Fruit fly (Drosophila melanogaster) whole organism, prepupa: ENCODE measurements around the gene spi.

Source experiments
- CG10631 ChIP-seq: fragments of 200-800 bp; sonication (Bioruptor generic); optimal IDR thresholded peaks from 2 replicates; lab custom pipeline; 2016; ENCODE audit warnings: missing biosample characterization, missing genetic modification characterization
- CG10669 ChIP-seq: fragments of 200-800 bp; sonication (Bioruptor generic); optimal IDR thresholded peaks from 3 replicates; lab custom pipeline; 2018; ENCODE audit warnings: missing biosample characterization, mild to moderate bottlenecking, missing genetic modification characterization, moderate library complexity
- CG11762 ChIP-seq: fragments of 200-800 bp; sonication (Bioruptor generic); optimal IDR thresholded peaks from 3 replicates; lab custom pipeline; 2016; ENCODE audit warnings: missing biosample characterization, missing genetic modification characterization; ENCODE audit not compliant: insufficient read depth
- CG11902 ChIP-seq: fragments of 200-800 bp; sonication (Bioruptor generic); optimal IDR thresholded peaks from 3 replicates; lab custom pipeline; 2016; ENCODE audit warnings: missing biosample characterization, missing genetic modification characterization
- CG15336 ChIP-seq: fragments of 200-800 bp; sonication (Bioruptor generic); IDR thresholded peaks from 2 replicates; pipeline ENCODE4 v1.3.6; 2022; ENCODE audit warnings: missing biosample characterization, missing genetic modification characterization
- CG1621 ChIP-seq: fragments of 200-800 bp; sonication (Bioruptor generic); optimal IDR thresholded peaks from 3 replicates; lab custom pipeline; 2018; ENCODE audit warnings: missing biosample characterization, mild to moderate bottlenecking, missing genetic modification characterization
- CG16779 ChIP-seq: fragments of 200-800 bp; sonication (Bioruptor generic); optimal IDR thresholded peaks from 3 replicates; lab custom pipeline; 2017; ENCODE audit warnings: missing biosample characterization, mild to moderate bottlenecking, missing genetic modification characterization
- CG32006 ChIP-seq: fragments of 200-800 bp; sonication (Bioruptor generic); optimal IDR thresholded peaks from 3 replicates; lab custom pipeline; 2017; ENCODE audit warnings: missing biosample characterization, mild to moderate bottlenecking, missing genetic modification characterization
- CG34406 ChIP-seq: fragments of 200-800 bp; sonication (Bioruptor generic); optimal IDR thresholded peaks from 3 replicates; lab custom pipeline; 2016; ENCODE audit warnings: missing biosample characterization, missing genetic modification characterization
- CG3919 ChIP-seq: fragments of 200-800 bp; sonication (Bioruptor generic); optimal IDR thresholded peaks from 3 replicates; lab custom pipeline; 2016; ENCODE audit warnings: missing biosample characterization, missing genetic modification characterization
- CG4318 ChIP-seq: fragments of 200-800 bp; sonication (Bioruptor generic); optimal IDR thresholded peaks from 3 replicates; lab custom pipeline; 2017; ENCODE audit warnings: missing biosample characterization, mild to moderate bottlenecking, missing genetic modification characterization
- CG6276 ChIP-seq: fragments of 200-800 bp; sonication (Bioruptor generic); optimal IDR thresholded peaks from 2 replicates; lab custom pipeline; 2017; ENCODE audit warnings: missing biosample characterization, mild to moderate bottlenecking, missing genetic modification characterization
- CG6808 ChIP-seq: fragments of 200-800 bp; sonication (Bioruptor generic); optimal IDR thresholded peaks from 3 replicates; lab custom pipeline; 2017; ENCODE audit warnings: missing biosample characterization, missing genetic modification characterization, mild to moderate bottlenecking, moderate library complexity, missing genetic modification reagents
- CG6854 ChIP-seq: fragments of 200-800 bp; sonication (Bioruptor generic); optimal IDR thresholded peaks from 2 replicates; lab custom pipeline; 2017; ENCODE audit warnings: missing biosample characterization, mild to moderate bottlenecking, missing genetic modification characterization
- CG7368 ChIP-seq: fragments of 200-800 bp; sonication (Bioruptor generic); optimal IDR thresholded peaks from 3 replicates; lab custom pipeline; 2016; ENCODE audit warnings: missing biosample characterization, missing genetic modification characterization
- CG8119 ChIP-seq: fragments of 200-800 bp; sonication (Bioruptor generic); IDR thresholded peaks from 3 replicates; pipeline ENCODE4 v1.3.6; 2022; ENCODE audit warnings: missing biosample characterization, missing genetic modification characterization
- CG8319 ChIP-seq: fragments of 200-800 bp; sonication (Bioruptor generic); optimal IDR thresholded peaks from 3 replicates; lab custom pipeline; 2016; ENCODE audit warnings: missing biosample characterization, missing genetic modification characterization
- CG9139 ChIP-seq: fragments of 200-800 bp; sonication (Bioruptor generic); optimal IDR thresholded peaks from 3 replicates; lab custom pipeline; 2017; ENCODE audit warnings: missing biosample characterization, mild to moderate bottlenecking, missing genetic modification characterization
- Eip75B ChIP-seq: fragments of 200-800 bp; sonication (Bioruptor generic); optimal IDR thresholded peaks from 3 replicates; lab custom pipeline; 2016; ENCODE audit warnings: missing biosample characterization, missing genetic modification characterization
- Eip78C ChIP-seq: fragments of 200-800 bp; sonication (Bioruptor generic); peaks from one replicate; lab custom pipeline; 2016; ENCODE audit warnings: missing biosample characterization, missing genetic modification characterization
- Eip93F ChIP-seq: fragments of 200-800 bp; sonication (Bioruptor generic); optimal IDR thresholded peaks from 2 replicates; lab custom pipeline; 2016; ENCODE audit warnings: missing biosample characterization, mild to moderate bottlenecking, missing genetic modification characterization
- Ets21C ChIP-seq: fragments of 200-800 bp; sonication (Bioruptor generic); optimal IDR thresholded peaks from 3 replicates; lab custom pipeline; 2016; ENCODE audit warnings: missing biosample characterization, missing genetic modification characterization
- Ets96B ChIP-seq: fragments of 200-800 bp; optimal IDR thresholded peaks from 2 replicates; lab custom pipeline; 2019; ENCODE audit warnings: missing biosample characterization, mild to moderate bottlenecking, missing genetic modification characterization, moderate library complexity
- Hr4 ChIP-seq: fragments of 200-800 bp; sonication (Bioruptor generic); optimal IDR thresholded peaks from 3 replicates; lab custom pipeline; 2016; ENCODE audit warnings: missing biosample characterization, missing genetic modification characterization
- Lpt ChIP-seq: fragments of 200-800 bp; sonication (Bioruptor generic); optimal IDR thresholded peaks from 3 replicates; lab custom pipeline; 2016; ENCODE audit warnings: missing biosample characterization, missing genetic modification characterization
- Met ChIP-seq: fragments of 200-800 bp; sonication (Bioruptor generic); optimal IDR thresholded peaks from 3 replicates; lab custom pipeline; 2016; ENCODE audit warnings: missing biosample characterization, missing genetic modification characterization
- Sox102F ChIP-seq: fragments of 200-800 bp; sonication (Bioruptor generic); optimal IDR thresholded peaks from 2 replicates; lab custom pipeline; 2016; ENCODE audit warnings: missing biosample characterization, mild to moderate bottlenecking, missing genetic modification characterization
- Sox14 ChIP-seq: fragments of 200-800 bp; sonication (Bioruptor generic); optimal IDR thresholded peaks from 3 replicates; lab custom pipeline; 2016; ENCODE audit warnings: missing biosample characterization, missing genetic modification characterization
- Sox15 ChIP-seq: fragments of 200-800 bp; sonication (Bioruptor generic); optimal IDR thresholded peaks from 3 replicates; lab custom pipeline; 2016; ENCODE audit warnings: missing biosample characterization, missing genetic modification characterization
- achi ChIP-seq: fragments of 200-800 bp; sonication (Bioruptor generic); optimal IDR thresholded peaks from 3 replicates; lab custom pipeline; 2016; ENCODE audit warnings: missing biosample characterization, missing genetic modification characterization
- acj6 ChIP-seq: fragments of 200-800 bp; sonication (Bioruptor generic); optimal IDR thresholded peaks from 3 replicates; lab custom pipeline; 2016; ENCODE audit warnings: missing biosample characterization, missing genetic modification characterization
- cyc ChIP-seq: fragments of 200-800 bp; sonication (Bioruptor generic); optimal IDR thresholded peaks from 3 replicates; lab custom pipeline; 2016; ENCODE audit warnings: missing biosample characterization, missing genetic modification characterization
- dac ChIP-seq: fragments of 200-800 bp; sonication (Bioruptor generic); optimal IDR thresholded peaks from 2 replicates; lab custom pipeline; 2017; ENCODE audit warnings: missing biosample characterization, mild to moderate bottlenecking, missing genetic modification characterization
- dsx ChIP-seq: fragments of 200-800 bp; optimal IDR thresholded peaks from 3 replicates; lab custom pipeline; 2019; ENCODE audit warnings: missing biosample characterization, mild to moderate bottlenecking, missing genetic modification characterization, moderate library complexity; ENCODE audit not compliant: poor library complexity, severe bottlenecking
- eg ChIP-seq: fragments of 200-800 bp; sonication (Bioruptor generic); IDR thresholded peaks from 3 replicates; pipeline ENCODE4 v1.3.6; 2022; ENCODE audit warnings: missing biosample characterization, missing genetic modification characterization
- fd59A ChIP-seq: fragments of 200-800 bp; sonication (Bioruptor generic); optimal IDR thresholded peaks from 2 replicates; lab custom pipeline; 2017; ENCODE audit warnings: missing biosample characterization, mild to moderate bottlenecking, missing genetic modification characterization, missing genetic modification reagents
- fd85E ChIP-seq: fragments of 200-800 bp; sonication (Bioruptor generic); optimal IDR thresholded peaks from 3 replicates; lab custom pipeline; 2016; ENCODE audit warnings: missing biosample characterization, missing genetic modification characterization
- fkh ChIP-seq: fragments of 200-800 bp; sonication (Bioruptor generic); optimal IDR thresholded peaks from 3 replicates; lab custom pipeline; 2017; ENCODE audit warnings: missing biosample characterization, mild to moderate bottlenecking, missing genetic modification characterization, moderate library complexity
- lz ChIP-seq: fragments of 200-800 bp; sonication (Bioruptor generic); optimal IDR thresholded peaks from 3 replicates; lab custom pipeline; 2016; ENCODE audit warnings: missing biosample characterization, missing genetic modification characterization
- pdm3 ChIP-seq: fragments of 200-800 bp; sonication (Bioruptor generic); optimal IDR thresholded peaks from 3 replicates; lab custom pipeline; 2016; ENCODE audit warnings: missing biosample characterization, missing genetic modification characterization
- salr ChIP-seq, 2 experiments: fragments of 200-800 bp; sonication (Bioruptor generic); optimal IDR thresholded peaks; 3 replicates each; lab custom pipeline; 2016 to 2018; ENCODE audit warnings: missing biosample characterization in 2 of 2, missing genetic modification characterization in 2 of 2, mild to moderate bottlenecking in 1 of 2
- ss ChIP-seq, 2 experiments: fragments of 200-800 bp; sonication (Bioruptor generic); optimal IDR thresholded peaks; 2 replicates in 1 of 2; 3 replicates in 1 of 2; lab custom pipeline; 2017 to 2018; ENCODE audit warnings: mild to moderate bottlenecking in 2 of 2, missing biosample characterization in 2 of 2, missing genetic modification characterization in 2 of 2, moderate library complexity in 1 of 2
- topi ChIP-seq: fragments of 200-800 bp; sonication (Bioruptor generic); optimal IDR thresholded peaks from 3 replicates; lab custom pipeline; 2016; ENCODE audit warnings: missing biosample characterization, missing genetic modification characterization
- vri ChIP-seq: fragments of 200-800 bp; sonication (Bioruptor generic); optimal IDR thresholded peaks from 3 replicates; lab custom pipeline; 2016; ENCODE audit warnings: missing biosample characterization, mild to moderate bottlenecking, missing genetic modification characterization

Gene spi

dm6 chr2L:19575626-19576298 is 1.4 kb downstream of the spi start (continued):
- peak; percentile 97 for TF ChIP-seq CG10669 (GFP tag; lab: Kevin White, UChicago)
- TF ChIP-seq pdm3 (GFP tag; lab: Kevin White, UChicago) = peak; percentile 97
- peak; percentile 97 for TF ChIP-seq lz (GFP tag; lab: Kevin White, UChicago)
- peak; percentile 95 for TF ChIP-seq CG8319 (GFP tag; lab: Kevin White, UChicago)
- peak; percentile 98 for TF ChIP-seq Sox14 (GFP tag; lab: Kevin White, UChicago)
- peak; percentile 97 for TF ChIP-seq Ets96B
- peak; percentile 93 for TF ChIP-seq Lpt (GFP tag; lab: Kevin White, UChicago)
- peak; percentile 94 for TF ChIP-seq CG16779 (tag; lab: Kevin White, UChicago)
- TF ChIP-seq Eip75B (GFP tag; lab: Kevin White, UChicago) = peak; percentile 96

- TF ChIP-seq CG9139 (no peak), fkh (GFP tag; lab: Kevin White, UChicago) (peak; percentile 88), CG11902 (GFP tag; lab: Kevin White, UChicago) (no peak), Hr4 (GFP tag; lab: Kevin White, UChicago) (no peak), CG1621 (tag; lab: Kevin White, UChicago) (no peak), acj6 (GFP tag; lab: Kevin White, UChicago) (no peak), CG11762 (GFP tag; lab: Kevin White, UChicago) (no peak), vri (GFP tag; lab: Kevin White, UChicago) (no peak), CG7368 (GFP tag; lab: Kevin White, UChicago) (no peak), eg (GFP tag; lab: Robert Waterston, UW) (peak; percentile 27; the same call in 1 of the 3 replicates), cyc (GFP tag; lab: Kevin White, UChicago) (no peak), Sox102F (GFP tag; lab: Kevin White, UChicago) (no peak), dac (no peak), CG6854 (GFP tag; lab: Kevin White, UChicago) (no peak), Met (no peak), CG4318 (GFP tag; lab: Kevin White, UChicago) (no peak)
Observed at dm6 chr2L:19574959-19575625, 2.0 kb downstream of the spi start.

- TF ChIP-seq Eip93F (GFP tag; lab: Kevin White, UChicago) (no peak), CG34406 (peak; percentile 26), fd85E (GFP tag; lab: Kevin White, UChicago) (no peak), CG7368 (GFP tag; lab: Kevin White, UChicago) (peak; percentile 26), topi (GFP tag; lab: Kevin White, UChicago) (peak; percentile 56), CG6276 (GFP tag; lab: Kevin White, UChicago) (peak; percentile 69), Sox102F (GFP tag; lab: Kevin White, UChicago) (peak; percentile 24), pdm3 (GFP tag; lab: Kevin White, UChicago) (peak; percentile 37), Ets21C (GFP tag; lab: Kevin White, UChicago) (peak; percentile 13), Ets96B (peak; percentile 68), dsx (GFP tag; lab: Kevin White, UChicago) (peak; percentile 73), achi (GFP tag; lab: Kevin White, UChicago) (peak; percentile 31), CG11762 (GFP tag; lab: Kevin White, UChicago) (peak; percentile 54), fd59A (peak; percentile 35), acj6 (GFP tag; lab: Kevin White, UChicago) (peak; percentile 49), CG15336 (GFP tag; lab: Robert Waterston, UW) (peak; percentile 42; the same call in 1 of the 2 replicates), Sox14 (GFP tag; lab: Kevin White, UChicago) (peak; percentile 39), CG9139 (no peak), CG6808 (peak; percentile 54), CG8119 (GFP tag; lab: Robert Waterston, UW) (0 out of 3 replicates have a peak, but pooled peaks have one; percentile 55), CG10631 (GFP tag; lab: Kevin White, UChicago) (peak; percentile 59), salr (GFP tag; optimal IDR thresholded peaks at IDR 0.05; lab: Kevin White, UChicago) (peak; percentile 30 to 33), CG32006 (peak; percentile 66), Sox15 (GFP tag; lab: Kevin White, UChicago) (no peak), CG1621 (tag; lab: Kevin White, UChicago) (no peak), CG6854 (GFP tag; lab: Kevin White, UChicago) (no peak), CG3919 (GFP tag; lab: Kevin White, UChicago) (peak; percentile 64), vri (GFP tag; lab: Kevin White, UChicago) (no peak), ss (GFP tag; optimal IDR thresholded peaks at IDR 0.05; lab: Kevin White, UChicago) (peak; percentile 39 to 63), Eip78C (GFP tag; lab: Kevin White, UChicago) (peak; percentile 89)
Observed at dm6 chr2L:19574364-19574763, 2.8 kb downstream of the spi start.
